Worm (Caenorhabditis elegans): ENCODE data around the gene T23E1.1.
"Not testable (repeated sequence)": the region's sequence is repeated elsewhere in the genome, so short reads cannot be mapped to it uniquely, and the experiment has no call there.

T23E1.1 gene

DNA sequence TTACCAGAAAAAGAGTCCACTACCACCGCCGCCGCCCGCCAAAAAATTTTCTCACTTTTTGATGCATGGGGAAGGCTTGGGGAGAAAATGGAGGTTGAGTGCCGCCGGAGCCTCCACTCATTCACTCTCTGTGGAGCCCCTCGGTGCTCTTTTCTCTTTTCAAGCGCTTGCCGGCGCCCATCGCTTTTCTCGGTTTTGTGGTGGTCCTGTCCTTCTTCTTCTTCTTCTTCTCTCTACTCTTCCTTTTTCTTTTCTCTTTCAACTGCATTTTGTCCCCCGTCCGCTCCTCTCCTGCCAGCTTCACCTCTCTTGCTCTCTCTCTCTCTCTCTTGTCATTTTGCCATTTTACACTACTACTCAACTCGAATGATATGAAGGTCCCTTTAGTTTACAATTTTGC, 12.4 kb downstream of the T23E1.1 start:
- no peak for TF ChIP-seq ztf-23 (GFP tag; IDR thresholded peaks at IDR 0.05)
- no peak for TF ChIP-seq cog-1 (tag; optimal IDR thresholded peaks at IDR 0.05)
- TF ChIP-seq klf-2 (GFP tag; conservative IDR thresholded peaks at IDR 0.05) = no peak
- TF ChIP-seq flt-1 (GFP tag; IDR thresholded peaks at IDR 0.05) = no peak
- no peak for TF ChIP-seq tab-1 (GFP tag; IDR thresholded peaks at IDR 0.05)
- no peak for TF ChIP-seq med-1 (GFP tag; optimal IDR thresholded peaks at IDR 0.05; ENCODE audit: insufficient read depth)

ce11 chrIV:3165365-3165764, 14.2 kb downstream of the T23E1.1 start:
- TF ChIP-seq ztf-29 (GFP tag; IDR thresholded peaks at IDR 0.05) (no peak), cog-1 (tag; optimal IDR thresholded peaks at IDR 0.05) (no peak), T22C8.4 (GFP tag; IDR thresholded peaks at IDR 0.05) (no peak), tab-1 (GFP tag; IDR thresholded peaks at IDR 0.05) (no peak), klf-2 (GFP tag; conservative IDR thresholded peaks at IDR 0.05) (no peak), med-1 (GFP tag; optimal IDR thresholded peaks at IDR 0.05; ENCODE audit: insufficient read depth) (no peak), ref-1 (GFP tag; conservative IDR thresholded peaks at IDR 0.05) (no peak)

ce11 chrIV:3166896-3167295, 15.7 kb downstream of the T23E1.1 start:
- TF ChIP-seq ref-1 (GFP tag; conservative IDR thresholded peaks at IDR 0.05) (no peak), ztf-29 (GFP tag; IDR thresholded peaks at IDR 0.05) (no peak), T22C8.4 (GFP tag; IDR thresholded peaks at IDR 0.05) (no peak), klf-2 (GFP tag; conservative IDR thresholded peaks at IDR 0.05) (no peak), ztf-23 (GFP tag; IDR thresholded peaks at IDR 0.05) (no peak)

DNA sequence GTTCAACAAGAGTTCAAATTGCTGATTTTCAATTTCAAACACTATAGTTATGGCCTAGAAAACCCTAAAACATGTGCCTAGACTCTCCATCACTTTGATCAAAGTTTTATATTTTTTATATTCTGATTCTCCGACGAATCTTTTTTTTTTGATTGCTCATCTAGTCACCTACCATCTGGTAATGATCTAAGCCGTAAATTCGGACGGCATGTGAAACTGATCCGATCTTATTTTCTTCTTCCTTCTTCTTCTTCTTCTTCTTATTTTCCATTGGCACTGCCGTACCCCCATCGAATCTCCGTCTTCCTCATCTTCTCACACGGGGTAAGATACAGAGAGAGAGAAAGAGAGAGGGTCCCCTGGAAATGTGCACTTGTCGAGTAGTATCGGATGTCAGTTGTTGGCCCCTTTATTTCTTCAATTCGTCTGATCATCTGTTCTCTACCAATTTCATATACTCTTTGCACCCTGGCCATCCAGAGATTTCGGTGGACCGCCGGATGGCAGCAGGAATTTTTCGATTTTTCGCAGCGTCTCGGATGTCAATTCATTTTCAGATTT, 17.6 kb downstream of the T23E1.1 start:
- TF ChIP-seq flt-1 (GFP tag; IDR thresholded peaks at IDR 0.05) = no peak
- no peak for TF ChIP-seq ztf-29 (GFP tag; IDR thresholded peaks at IDR 0.05)
- TF ChIP-seq T22C8.4 (GFP tag; IDR thresholded peaks at IDR 0.05) = no peak
- no peak for TF ChIP-seq ref-1 (GFP tag; conservative IDR thresholded peaks at IDR 0.05)
- TF ChIP-seq cog-1 (tag; optimal IDR thresholded peaks at IDR 0.05) = no peak
- TF ChIP-seq klf-2 (GFP tag; conservative IDR thresholded peaks at IDR 0.05) = no peak
- TF ChIP-seq tab-1 (GFP tag; IDR thresholded peaks at IDR 0.05) = no peak
- TF ChIP-seq med-1 (GFP tag; optimal IDR thresholded peaks at IDR 0.05; ENCODE audit: insufficient read depth) = no peak
- no peak for TF ChIP-seq ztf-23 (GFP tag; IDR thresholded peaks at IDR 0.05)

- not testable (repeated sequence) for TF ChIP-seq med-1 (GFP tag; optimal IDR thresholded peaks at IDR 0.05; ENCODE audit: insufficient read depth); ztf-23 (GFP tag; IDR thresholded peaks at IDR 0.05); ref-1 (GFP tag; conservative IDR thresholded peaks at IDR 0.05)
These were observed 21.3 kb downstream of the T23E1.1 start, which contains the start of gene Y67D8B.1 for ce11 chrIV:3172510-3172909. TSS of gene Y67D8B.1 (minus strand) at chrIV:3172610.

DNA sequence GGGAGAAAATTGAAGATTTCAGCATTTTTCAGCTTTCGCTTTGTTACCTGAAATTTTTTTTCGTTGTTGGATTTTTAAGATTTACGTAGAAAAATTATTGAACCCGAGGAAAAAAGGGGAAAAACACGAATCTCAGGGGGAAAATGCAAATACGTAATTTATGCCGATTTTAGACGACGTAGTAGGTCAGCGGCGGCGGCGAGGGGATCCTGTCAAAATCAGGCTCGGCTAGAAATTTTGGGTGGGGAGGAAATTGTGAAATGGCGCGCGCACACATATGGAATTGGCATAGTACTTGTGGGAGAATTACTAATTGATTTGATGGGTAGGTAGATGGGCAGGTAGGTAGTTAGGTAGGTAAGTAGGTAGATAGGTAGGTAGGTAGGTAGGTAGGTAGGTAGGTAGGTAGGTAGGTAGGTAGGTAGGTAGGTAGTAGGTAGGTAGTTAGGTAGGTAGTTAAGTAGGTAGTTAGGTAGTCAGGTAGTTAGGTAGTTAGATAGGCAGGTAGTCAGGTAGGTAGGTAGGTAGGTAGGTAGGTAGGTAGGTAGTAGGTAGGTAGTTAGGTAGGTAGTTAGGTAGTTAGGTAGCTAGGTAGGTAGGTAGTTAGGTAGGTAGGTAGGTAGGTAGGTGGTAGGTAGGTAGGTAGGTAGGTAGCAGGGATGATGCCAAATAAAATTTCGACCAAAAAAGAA, 25.1 kb downstream of the T23E1.1 start, which contains the start of gene nlp-81:
TSS of gene nlp-81 (minus strand) at position 51 of the 692 bp plus-strand sequence.
- no peak for TF ChIP-seq cog-1 (tag; optimal IDR thresholded peaks at IDR 0.05)
- peak; percentile 71 for TF ChIP-seq ztf-23 (GFP tag; IDR thresholded peaks at IDR 0.05)

ce11 chrIV:3182920-3183319, 31.8 kb downstream of the T23E1.1 start:
- TF ChIP-seq ztf-23 (GFP tag; IDR thresholded peaks at IDR 0.05) (no peak), klf-2 (GFP tag; conservative IDR thresholded peaks at IDR 0.05) (no peak), T22C8.4 (GFP tag; IDR thresholded peaks at IDR 0.05) (no peak), tab-1 (GFP tag; IDR thresholded peaks at IDR 0.05) (no peak), med-1 (GFP tag; optimal IDR thresholded peaks at IDR 0.05; ENCODE audit: insufficient read depth) (no peak), flt-1 (GFP tag; IDR thresholded peaks at IDR 0.05) (no peak), cog-1 (tag; optimal IDR thresholded peaks at IDR 0.05) (no peak), ztf-29 (GFP tag; IDR thresholded peaks at IDR 0.05) (no peak), ref-1 (GFP tag; conservative IDR thresholded peaks at IDR 0.05) (no peak)

DNA sequence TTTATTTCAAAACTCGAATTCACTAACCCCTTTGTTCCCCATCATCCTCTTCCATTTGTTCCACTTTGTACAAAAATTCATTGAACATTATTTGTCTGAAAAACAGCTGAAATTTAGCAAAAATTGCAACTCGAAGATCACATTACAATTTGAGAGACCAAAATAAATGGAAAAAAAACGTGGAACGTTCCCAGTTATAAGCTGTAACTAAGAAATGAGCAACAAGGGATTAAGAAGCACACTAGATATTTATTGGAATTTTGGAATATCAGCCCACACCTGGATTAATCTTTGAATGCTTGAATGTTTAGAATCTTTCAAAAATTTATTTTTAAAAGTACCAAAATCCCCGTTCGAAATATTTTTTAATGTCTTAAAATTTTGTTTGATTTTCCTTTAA, 40.3 kb downstream of the T23E1.1 start, which contains the start of gene Y67D8B.2:
TSS of gene Y67D8B.2 (minus strand) at position 101 of the 400 bp plus-strand sequence.
- TF ChIP-seq med-1 (GFP tag; optimal IDR thresholded peaks at IDR 0.05; ENCODE audit: insufficient read depth) = no peak
- TF ChIP-seq T22C8.4 (GFP tag; IDR thresholded peaks at IDR 0.05) = no peak
- TF ChIP-seq klf-2 (GFP tag; conservative IDR thresholded peaks at IDR 0.05) = no peak
- TF ChIP-seq tab-1 (GFP tag; IDR thresholded peaks at IDR 0.05) = no peak

DNA sequence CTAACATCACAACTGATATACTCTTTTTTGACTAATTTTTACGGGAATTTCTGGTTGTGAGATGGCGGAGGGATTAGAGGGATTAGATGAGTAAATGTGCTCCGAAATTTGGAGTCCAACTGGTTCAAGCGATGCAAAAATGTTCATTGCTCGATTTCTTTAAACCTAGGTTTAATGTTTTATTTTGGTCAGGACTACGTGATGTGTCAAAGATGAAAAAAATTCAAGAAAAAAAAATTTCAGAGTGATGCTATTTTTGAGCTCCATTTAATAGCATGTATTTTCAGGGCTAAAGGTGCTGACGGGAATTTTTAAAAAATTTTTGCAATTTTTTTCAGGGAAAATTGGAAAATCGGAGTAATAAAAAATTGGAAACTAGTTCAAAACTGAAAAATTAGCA, 45.2 kb downstream of the T23E1.1 start:
- TF ChIP-seq ztf-23 (GFP tag; IDR thresholded peaks at IDR 0.05) (no peak), med-1 (GFP tag; optimal IDR thresholded peaks at IDR 0.05; ENCODE audit: insufficient read depth) (no peak)

ce11 chrIV:3199041-3199440, 47.9 kb downstream of the T23E1.1 start:
- no peak for TF ChIP-seq ref-1 (GFP tag; conservative IDR thresholded peaks at IDR 0.05)
- TF ChIP-seq cog-1 (tag; optimal IDR thresholded peaks at IDR 0.05) = no peak
- no peak for TF ChIP-seq ztf-23 (GFP tag; IDR thresholded peaks at IDR 0.05)
- TF ChIP-seq flt-1 (GFP tag; IDR thresholded peaks at IDR 0.05) = no peak
- no peak for TF ChIP-seq med-1 (GFP tag; optimal IDR thresholded peaks at IDR 0.05; ENCODE audit: insufficient read depth)
- TF ChIP-seq T22C8.4 (GFP tag; IDR thresholded peaks at IDR 0.05) = no peak
- TF ChIP-seq ztf-29 (GFP tag; IDR thresholded peaks at IDR 0.05) = no peak
- no peak for TF ChIP-seq klf-2 (GFP tag; conservative IDR thresholded peaks at IDR 0.05)
- TF ChIP-seq tab-1 (GFP tag; IDR thresholded peaks at IDR 0.05) = no peak
